Fruit fly (Drosophila melanogaster) whole organism, prepupa: ENCODE data around the gene CG34325.

Experiments used
- Blimp-1 ChIP-seq: fragments of 200-800 bp; sonication (Bioruptor generic); optimal IDR thresholded peaks from 3 replicates; lab custom pipeline; 2017; ENCODE audit warnings: missing biosample characterization, missing genetic modification characterization, mild to moderate bottlenecking, moderate library complexity, missing genetic modification reagents
- CG10631 ChIP-seq: fragments of 200-800 bp; sonication (Bioruptor generic); optimal IDR thresholded peaks from 2 replicates; lab custom pipeline; 2016; ENCODE audit warnings: missing biosample characterization, missing genetic modification characterization
- CG10669 ChIP-seq: fragments of 200-800 bp; sonication (Bioruptor generic); optimal IDR thresholded peaks from 3 replicates; lab custom pipeline; 2018; ENCODE audit warnings: missing biosample characterization, mild to moderate bottlenecking, missing genetic modification characterization, moderate library complexity
- CG11762 ChIP-seq: fragments of 200-800 bp; sonication (Bioruptor generic); optimal IDR thresholded peaks from 3 replicates; lab custom pipeline; 2016; ENCODE audit warnings: missing biosample characterization, missing genetic modification characterization; ENCODE audit not compliant: insufficient read depth
- CG11902 ChIP-seq: fragments of 200-800 bp; sonication (Bioruptor generic); optimal IDR thresholded peaks from 3 replicates; lab custom pipeline; 2016; ENCODE audit warnings: missing biosample characterization, missing genetic modification characterization
- CG15336 ChIP-seq: fragments of 200-800 bp; sonication (Bioruptor generic); IDR thresholded peaks from 2 replicates; pipeline ENCODE4 v1.3.6; 2022; ENCODE audit warnings: missing biosample characterization, missing genetic modification characterization
- CG1621 ChIP-seq: fragments of 200-800 bp; sonication (Bioruptor generic); optimal IDR thresholded peaks from 3 replicates; lab custom pipeline; 2018; ENCODE audit warnings: missing biosample characterization, mild to moderate bottlenecking, missing genetic modification characterization
- CG16779 ChIP-seq: fragments of 200-800 bp; sonication (Bioruptor generic); optimal IDR thresholded peaks from 3 replicates; lab custom pipeline; 2017; ENCODE audit warnings: missing biosample characterization, mild to moderate bottlenecking, missing genetic modification characterization
- CG3032 ChIP-seq: fragments of 200-800 bp; optimal IDR thresholded peaks from 2 replicates; lab custom pipeline; 2019; ENCODE audit warnings: missing biosample characterization, mild to moderate bottlenecking, missing genetic modification characterization, moderate library complexity
- CG31627 ChIP-seq: fragments of 200-800 bp; sonication (Bioruptor generic); optimal IDR thresholded peaks from 3 replicates; lab custom pipeline; 2016; ENCODE audit warnings: missing biosample characterization, missing genetic modification characterization
- CG32006 ChIP-seq: fragments of 200-800 bp; sonication (Bioruptor generic); optimal IDR thresholded peaks from 3 replicates; lab custom pipeline; 2017; ENCODE audit warnings: missing biosample characterization, mild to moderate bottlenecking, missing genetic modification characterization
- CG34406 ChIP-seq: fragments of 200-800 bp; sonication (Bioruptor generic); optimal IDR thresholded peaks from 3 replicates; lab custom pipeline; 2016; ENCODE audit warnings: missing biosample characterization, missing genetic modification characterization
- CG3919 ChIP-seq: fragments of 200-800 bp; sonication (Bioruptor generic); optimal IDR thresholded peaks from 3 replicates; lab custom pipeline; 2016; ENCODE audit warnings: missing biosample characterization, missing genetic modification characterization
- CG4318 ChIP-seq: fragments of 200-800 bp; sonication (Bioruptor generic); optimal IDR thresholded peaks from 3 replicates; lab custom pipeline; 2017; ENCODE audit warnings: missing biosample characterization, mild to moderate bottlenecking, missing genetic modification characterization
- CG6163 ChIP-seq: fragments of 200-800 bp; sonication (Bioruptor generic); IDR thresholded peaks from 3 replicates; pipeline ENCODE4 v1.3.6; 2022; ENCODE audit warnings: missing biosample characterization, missing genetic modification characterization
- CG6792 ChIP-seq: fragments of 200-800 bp; sonication (Bioruptor generic); optimal IDR thresholded peaks from 3 replicates; lab custom pipeline; 2016; ENCODE audit warnings: missing biosample characterization, missing genetic modification characterization
- CG6808 ChIP-seq: fragments of 200-800 bp; sonication (Bioruptor generic); optimal IDR thresholded peaks from 3 replicates; lab custom pipeline; 2017; ENCODE audit warnings: missing biosample characterization, missing genetic modification characterization, mild to moderate bottlenecking, moderate library complexity, missing genetic modification reagents
- CG6854 ChIP-seq: fragments of 200-800 bp; sonication (Bioruptor generic); optimal IDR thresholded peaks from 2 replicates; lab custom pipeline; 2017; ENCODE audit warnings: missing biosample characterization, mild to moderate bottlenecking, missing genetic modification characterization
- CG7368 ChIP-seq: fragments of 200-800 bp; sonication (Bioruptor generic); optimal IDR thresholded peaks from 3 replicates; lab custom pipeline; 2016; ENCODE audit warnings: missing biosample characterization, missing genetic modification characterization
- CG8119 ChIP-seq: fragments of 200-800 bp; sonication (Bioruptor generic); IDR thresholded peaks from 3 replicates; pipeline ENCODE4 v1.3.6; 2022; ENCODE audit warnings: missing biosample characterization, missing genetic modification characterization
- CG8632 ChIP-seq: fragments of 200-800 bp; sonication (Bioruptor generic); optimal IDR thresholded peaks from 3 replicates; lab custom pipeline; 2016; ENCODE audit warnings: missing biosample characterization, missing genetic modification characterization
- CG9139 ChIP-seq: fragments of 200-800 bp; sonication (Bioruptor generic); optimal IDR thresholded peaks from 3 replicates; lab custom pipeline; 2017; ENCODE audit warnings: missing biosample characterization, mild to moderate bottlenecking, missing genetic modification characterization
- Eip75B ChIP-seq: fragments of 200-800 bp; sonication (Bioruptor generic); optimal IDR thresholded peaks from 3 replicates; lab custom pipeline; 2016; ENCODE audit warnings: missing biosample characterization, missing genetic modification characterization
- Eip78C ChIP-seq: fragments of 200-800 bp; sonication (Bioruptor generic); peaks from one replicate; lab custom pipeline; 2016; ENCODE audit warnings: missing biosample characterization, missing genetic modification characterization
- Eip93F ChIP-seq: fragments of 200-800 bp; sonication (Bioruptor generic); optimal IDR thresholded peaks from 2 replicates; lab custom pipeline; 2016; ENCODE audit warnings: missing biosample characterization, mild to moderate bottlenecking, missing genetic modification characterization
- Gug ChIP-seq: fragments of 200-800 bp; sonication (Bioruptor generic); IDR thresholded peaks from 2 replicates; pipeline ENCODE4 v1.3.6; 2022; ENCODE audit warnings: missing biosample characterization, missing genetic modification characterization
- Hr39 ChIP-seq: fragments of 200-800 bp; sonication (Bioruptor generic); optimal IDR thresholded peaks from 2 replicates; lab custom pipeline; 2016; ENCODE audit warnings: missing biosample characterization, missing genetic modification characterization
- Lpt ChIP-seq: fragments of 200-800 bp; sonication (Bioruptor generic); optimal IDR thresholded peaks from 3 replicates; lab custom pipeline; 2016; ENCODE audit warnings: missing biosample characterization, missing genetic modification characterization
- Met ChIP-seq: fragments of 200-800 bp; sonication (Bioruptor generic); optimal IDR thresholded peaks from 3 replicates; lab custom pipeline; 2016; ENCODE audit warnings: missing biosample characterization, missing genetic modification characterization
- OdsH ChIP-seq: fragments of 200-800 bp; sonication (Bioruptor generic); optimal IDR thresholded peaks from 3 replicates; lab custom pipeline; 2016; ENCODE audit warnings: missing biosample characterization, missing genetic modification characterization
- Sox102F ChIP-seq: fragments of 200-800 bp; sonication (Bioruptor generic); optimal IDR thresholded peaks from 2 replicates; lab custom pipeline; 2016; ENCODE audit warnings: missing biosample characterization, mild to moderate bottlenecking, missing genetic modification characterization
- Sox15 ChIP-seq: fragments of 200-800 bp; sonication (Bioruptor generic); optimal IDR thresholded peaks from 3 replicates; lab custom pipeline; 2016; ENCODE audit warnings: missing biosample characterization, missing genetic modification characterization
- achi ChIP-seq: fragments of 200-800 bp; sonication (Bioruptor generic); optimal IDR thresholded peaks from 3 replicates; lab custom pipeline; 2016; ENCODE audit warnings: missing biosample characterization, missing genetic modification characterization
- acj6 ChIP-seq: fragments of 200-800 bp; sonication (Bioruptor generic); optimal IDR thresholded peaks from 3 replicates; lab custom pipeline; 2016; ENCODE audit warnings: missing biosample characterization, missing genetic modification characterization
- dsx ChIP-seq: fragments of 200-800 bp; optimal IDR thresholded peaks from 3 replicates; lab custom pipeline; 2019; ENCODE audit warnings: missing biosample characterization, mild to moderate bottlenecking, missing genetic modification characterization, moderate library complexity; ENCODE audit not compliant: poor library complexity, severe bottlenecking
- eg ChIP-seq: fragments of 200-800 bp; sonication (Bioruptor generic); IDR thresholded peaks from 3 replicates; pipeline ENCODE4 v1.3.6; 2022; ENCODE audit warnings: missing biosample characterization, missing genetic modification characterization
- esn ChIP-seq: fragments of 200-800 bp; sonication (Bioruptor generic); optimal IDR thresholded peaks from 2 replicates; lab custom pipeline; 2016; ENCODE audit warnings: missing biosample characterization, mild to moderate bottlenecking, missing genetic modification characterization, moderate library complexity
- fd59A ChIP-seq: fragments of 200-800 bp; sonication (Bioruptor generic); optimal IDR thresholded peaks from 2 replicates; lab custom pipeline; 2017; ENCODE audit warnings: missing biosample characterization, mild to moderate bottlenecking, missing genetic modification characterization, missing genetic modification reagents
- lz ChIP-seq: fragments of 200-800 bp; sonication (Bioruptor generic); optimal IDR thresholded peaks from 3 replicates; lab custom pipeline; 2016; ENCODE audit warnings: missing biosample characterization, missing genetic modification characterization
- salr ChIP-seq, 2 experiments: fragments of 200-800 bp; sonication (Bioruptor generic); optimal IDR thresholded peaks; 3 replicates each; lab custom pipeline; 2016 to 2018; ENCODE audit warnings: missing biosample characterization in 2 of 2, missing genetic modification characterization in 2 of 2, mild to moderate bottlenecking in 1 of 2
- svp ChIP-seq: fragments of 200-800 bp; sonication (Bioruptor generic); peaks from one replicate; lab custom pipeline; 2016; ENCODE audit warnings: missing biosample characterization, missing genetic modification characterization

Gene CG34325

DNA sequence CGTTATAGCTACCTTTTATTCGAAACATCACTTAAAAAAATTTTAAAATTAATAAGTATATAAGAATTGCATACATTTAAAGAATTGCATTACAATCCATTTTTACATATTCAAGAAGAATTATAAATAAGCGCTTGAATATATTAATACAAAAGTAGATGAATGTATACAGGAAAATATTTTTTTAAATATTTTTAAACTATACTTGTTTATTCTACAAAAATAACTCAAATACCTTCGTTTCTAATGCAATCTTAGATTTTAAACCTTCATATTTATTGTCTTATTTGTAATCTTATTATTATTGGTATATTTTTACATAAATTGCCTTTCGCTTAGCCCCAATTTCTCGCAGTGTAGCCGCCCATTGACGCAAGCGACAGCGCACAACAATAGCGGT is 44.0 kb downstream of the CG34325 start:
- TF ChIP-seq CG11762 (GFP tag; lab: Kevin White, UChicago) = no peak
- peak; percentile 30 for TF ChIP-seq CG8632 (GFP tag; lab: Kevin White, UChicago)
- no peak for TF ChIP-seq CG11902 (GFP tag; lab: Kevin White, UChicago)
- TF ChIP-seq CG4318 (GFP tag; lab: Kevin White, UChicago) = no peak
- no peak for TF ChIP-seq fd59A (GFP tag; lab: Kevin White, UChicago)
- TF ChIP-seq acj6 (GFP tag; lab: Kevin White, UChicago) = peak; percentile 20
- TF ChIP-seq lz (GFP tag; lab: Kevin White, UChicago) = no peak
- TF ChIP-seq Sox102F (GFP tag; lab: Kevin White, UChicago) = no peak
- 0 out of 3 replicates have a peak, but pooled peaks have one; percentile 28 for TF ChIP-seq CG6163 (GFP tag; lab: Robert Waterston, UW)
- TF ChIP-seq salr (GFP tag; optimal IDR thresholded peaks at IDR 0.05; lab: Kevin White, UChicago) = peak in 1 of 2 experiments; percentile 24
- no peak for TF ChIP-seq CG6808 (GFP tag; lab: Kevin White, UChicago)
- no peak for TF ChIP-seq Sox15 (GFP tag; lab: Kevin White, UChicago)
- peak; percentile 38 for TF ChIP-seq achi (GFP tag; lab: Kevin White, UChicago)
- no peak for TF ChIP-seq CG9139
- TF ChIP-seq Lpt (GFP tag; lab: Kevin White, UChicago) = no peak
- TF ChIP-seq CG3919 (GFP tag; lab: Kevin White, UChicago) = peak; percentile 13
- peak; percentile 13 for TF ChIP-seq Met (GFP tag; lab: Kevin White, UChicago)
- TF ChIP-seq CG1621 (tag; lab: Kevin White, UChicago) = no peak
- TF ChIP-seq CG8119 (GFP tag; lab: Robert Waterston, UW) = peak; percentile 50; the same call in 2 of the 3 replicates
- no peak for TF ChIP-seq Eip93F (GFP tag; lab: Kevin White, UChicago)
- TF ChIP-seq CG3032 = no peak
- no peak for TF ChIP-seq Blimp-1
- TF ChIP-seq CG15336 (GFP tag; lab: Robert Waterston, UW) = peak; percentile 49
- TF ChIP-seq CG34406 (GFP tag; lab: Kevin White, UChicago) = peak; percentile 45
- TF ChIP-seq Hr39 (GFP tag; lab: Kevin White, UChicago) = no peak
- peak; percentile 66 for TF ChIP-seq svp (GFP tag; lab: Kevin White, UChicago)
- TF ChIP-seq CG6854 (GFP tag; lab: Kevin White, UChicago) = no peak
- TF ChIP-seq CG10669 (GFP tag; lab: Kevin White, UChicago) = no peak
- no peak for TF ChIP-seq Eip75B (GFP tag; lab: Kevin White, UChicago)
- peak; percentile 53 for TF ChIP-seq CG32006 (GFP tag; lab: Kevin White, UChicago)
- no peak for TF ChIP-seq Gug (GFP tag; lab: Robert Waterston, UW)
- TF ChIP-seq OdsH (GFP tag; lab: Kevin White, UChicago) = peak; percentile 19
- peak; percentile 4 for TF ChIP-seq CG6792 (GFP tag; lab: Kevin White, UChicago)
- peak; percentile 62 for TF ChIP-seq Eip78C (GFP tag; lab: Kevin White, UChicago)
- peak; percentile 41; the same call in 1 of the 3 replicates for TF ChIP-seq eg (GFP tag; lab: Robert Waterston, UW)
- TF ChIP-seq CG16779 (tag; lab: Kevin White, UChicago) = no peak
- peak; percentile 17 for TF ChIP-seq CG10631 (GFP tag; lab: Kevin White, UChicago)
- peak; percentile 37 for TF ChIP-seq esn
- no peak for TF ChIP-seq CG7368 (GFP tag; lab: Kevin White, UChicago)
- TF ChIP-seq dsx (GFP tag; lab: Kevin White, UChicago) = peak; percentile 4
- no peak for TF ChIP-seq CG31627 (GFP tag; lab: Kevin White, UChicago)

DNA sequence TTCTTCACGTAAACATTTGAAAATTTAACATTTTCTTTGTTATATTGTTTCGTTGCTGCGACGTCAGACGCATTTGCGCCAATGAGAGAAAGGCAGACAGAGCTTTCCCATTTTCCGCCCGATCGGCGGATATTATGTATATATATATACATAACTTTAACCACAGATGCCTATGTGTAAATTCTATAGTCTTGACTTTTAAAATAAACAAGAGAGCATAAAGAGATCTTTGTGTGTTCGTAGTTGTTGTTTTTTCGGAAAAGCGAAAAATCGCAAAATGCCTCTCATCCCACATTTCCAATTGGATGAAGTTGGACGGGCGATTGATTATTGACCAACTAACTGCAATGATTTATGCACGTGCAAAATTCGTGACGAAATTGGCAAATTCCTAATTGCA is 44.6 kb downstream of the CG34325 start, which contains the start of gene CG13012:
TSS of gene CG13012 (minus strand) at position 101 of the 400 bp plus-strand sequence.
- TF ChIP-seq Eip78C (GFP tag; lab: Kevin White, UChicago) (peak; percentile 52), CG31627 (GFP tag; lab: Kevin White, UChicago) (no peak)
